Worm (Caenorhabditis elegans): Measurements from ENCODE around the gene ocr-3.
A peak's percentile ranks its signal among the peaks of the same experiment; 100 is the strongest.

The ocr-3 gene

DNA sequence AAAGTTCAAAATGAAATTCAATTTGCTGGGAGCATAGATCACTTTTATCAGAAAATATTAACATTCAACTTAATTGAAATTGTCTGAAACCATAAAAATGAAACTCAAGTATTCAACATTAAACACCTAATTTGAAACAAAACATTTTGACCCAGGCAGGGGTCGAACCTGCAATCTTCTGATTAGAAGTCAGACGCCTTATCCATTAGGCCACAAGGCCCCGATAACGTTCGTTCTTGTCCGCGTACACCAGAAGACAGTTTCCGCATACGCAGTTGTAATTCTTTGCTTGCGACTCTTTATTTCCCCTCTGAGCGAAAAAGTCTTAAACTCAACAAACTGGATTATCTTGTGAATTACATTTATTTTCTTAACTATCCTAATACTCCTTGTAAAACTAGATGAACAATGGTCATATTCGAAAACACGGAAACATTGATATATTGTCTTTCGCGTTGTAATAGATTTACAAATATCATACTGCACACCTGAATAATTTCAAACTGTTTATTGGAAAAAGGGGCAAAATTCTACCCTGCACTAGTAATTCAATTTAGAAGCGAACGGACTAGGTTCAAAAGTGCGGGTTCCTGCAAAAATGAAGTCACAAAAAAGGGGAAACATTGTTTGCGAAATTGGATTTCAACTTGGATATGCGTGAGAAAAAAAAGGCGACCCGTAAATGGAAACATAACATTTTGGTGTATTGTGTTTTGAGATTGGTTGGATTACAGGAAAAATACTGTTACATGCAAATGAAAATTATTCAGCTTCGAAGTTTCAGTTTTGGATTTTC is 21.9 kb upstream of the ocr-3 start (continued):
- no peak for TF ChIP-seq dpl-1 (GFP tag; optimal IDR thresholded peaks at IDR 0.05)
- TF ChIP-seq saeg-2 (GFP tag; IDR thresholded peaks at IDR 0.05) = no peak
- TF ChIP-seq lsy-2 (tag; optimal IDR thresholded peaks at IDR 0.05) = peak in 1 of 2 experiments; percentile 33
- TF ChIP-seq nhr-25 (tag; optimal IDR thresholded peaks at IDR 0.05; ENCODE audit: borderline replicate concordance, insufficient read depth) = no peak
- TF ChIP-seq duxl-1 (tag; optimal IDR thresholded peaks at IDR 0.05; ENCODE audit: poor library complexity) = peak; percentile 70
- no peak for TF ChIP-seq daf-12 (tag; optimal IDR thresholded peaks at IDR 0.05)
- TF ChIP-seq ZK337.2 (GFP tag; IDR thresholded peaks at IDR 0.05) = peak; percentile 48; the same call in 1 of the 2 replicates
- TF ChIP-seq zip-2 (tag; optimal IDR thresholded peaks at IDR 0.05) = peak; percentile 17
- TF ChIP-seq unc-62 (GFP tag; optimal IDR thresholded peaks at IDR 0.05 in 1 of 2) = no peak
- no peak for TF ChIP-seq unc-62 (tag; optimal IDR thresholded peaks at IDR 0.05)
- no peak for TF ChIP-seq hif-1 (tag; optimal IDR thresholded peaks at IDR 0.05)
- peak; percentile 75 for TF ChIP-seq F26F4.8 (GFP tag; conservative IDR thresholded peaks at IDR 0.05)
- TF ChIP-seq T20F7.1 (GFP tag; optimal IDR thresholded peaks at IDR 0.05) = no peak
- no peak for TF ChIP-seq spr-3 (GFP tag; optimal IDR thresholded peaks at IDR 0.05)
- no peak for TF ChIP-seq Y5F2A.4 (GFP tag; optimal IDR thresholded peaks at IDR 0.05)
- TF ChIP-seq tag-97 (GFP tag; IDR thresholded peaks at IDR 0.05) = no peak
- TF ChIP-seq fos-1 (tag; optimal IDR thresholded peaks at IDR 0.05) = no peak
- TF ChIP-seq D1046.2 (GFP tag; IDR thresholded peaks at IDR 0.05) = peak; percentile 76; the same call in 1 of the 2 replicates
- peak; percentile 83 for TF ChIP-seq dmd-8 (GFP tag; IDR thresholded peaks at IDR 0.05)
- TF ChIP-seq ceh-28 (tag; optimal IDR thresholded peaks at IDR 0.05) = no peak
- no peak for TF ChIP-seq nhr-6 (tag; optimal IDR thresholded peaks at IDR 0.05)
- TF ChIP-seq nhr-28 (tag; optimal IDR thresholded peaks at IDR 0.05) = no peak

DNA sequence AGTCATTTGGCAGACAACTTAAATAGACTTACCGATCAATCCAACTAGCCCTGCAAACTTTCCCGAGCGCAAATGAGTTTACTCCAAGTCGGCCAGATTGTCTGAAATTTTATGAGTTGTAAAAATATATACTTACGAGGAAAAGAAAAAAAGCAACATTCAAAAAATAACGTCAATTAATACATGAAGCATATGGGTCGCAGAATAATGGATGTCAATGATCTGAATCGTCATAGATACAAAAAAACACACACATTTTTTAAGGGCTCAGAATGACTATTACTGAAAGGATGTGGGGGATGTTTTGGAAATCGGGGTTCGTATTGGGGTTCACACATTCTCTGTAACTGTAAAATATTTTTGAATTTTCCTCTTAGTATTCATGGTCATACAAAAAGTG is 20.9 kb upstream of the ocr-3 start, which contains the start of gene unc-7:
Gene unc-7, minus strand, starts transcription at position 101 of the 400 bp plus-strand sequence.
- TF ChIP-seq unc-62 (GFP tag; optimal IDR thresholded peaks at IDR 0.05 in 1 of 2) = peak in 1 of 2 experiments; percentile 42
- TF ChIP-seq unc-62 (tag; optimal IDR thresholded peaks at IDR 0.05) = no peak
- no peak for TF ChIP-seq nhr-10 (tag; optimal IDR thresholded peaks at IDR 0.05)

ce11 chrX:15148389-15148788 is 20.1 kb upstream of the ocr-3 start:
- TF ChIP-seq ceh-20 (GFP tag; IDR thresholded peaks at IDR 0.05) (no peak), aha-1 (tag) (peak; percentile 90)

DNA sequence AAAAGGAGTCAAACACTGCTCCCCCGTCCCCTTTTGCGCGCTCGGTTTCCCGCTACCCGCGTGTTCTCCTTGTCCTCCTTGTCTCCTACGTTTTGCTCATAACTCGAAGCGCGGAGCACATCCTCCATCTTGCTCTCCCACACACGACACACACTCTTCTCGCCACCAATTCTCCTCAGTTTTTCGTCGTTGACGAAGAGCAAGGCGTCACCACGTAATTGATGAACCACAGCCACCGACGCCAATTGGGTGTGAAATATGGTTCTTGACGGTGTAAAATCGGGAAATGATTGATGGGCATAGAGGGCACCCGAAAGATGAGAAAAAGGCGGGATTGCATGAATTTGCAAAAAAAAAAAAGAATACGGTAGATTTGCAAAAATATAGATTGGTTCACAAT is 19.7 kb upstream of the ocr-3 start:
- TF ChIP-seq unc-62 (GFP tag; optimal IDR thresholded peaks at IDR 0.05 in 1 of 2) (peak in 1 of 2 experiments; percentile 97), unc-62 (tag; optimal IDR thresholded peaks at IDR 0.05) (no peak), nhr-77 (tag; optimal IDR thresholded peaks at IDR 0.05) (no peak), nhr-25 (tag; optimal IDR thresholded peaks at IDR 0.05; ENCODE audit: borderline replicate concordance, insufficient read depth) (no peak), aha-1 (tag) (peak; percentile 53), set-16 (GFP tag; IDR thresholded peaks at IDR 0.05) (peak; percentile 39)

DNA sequence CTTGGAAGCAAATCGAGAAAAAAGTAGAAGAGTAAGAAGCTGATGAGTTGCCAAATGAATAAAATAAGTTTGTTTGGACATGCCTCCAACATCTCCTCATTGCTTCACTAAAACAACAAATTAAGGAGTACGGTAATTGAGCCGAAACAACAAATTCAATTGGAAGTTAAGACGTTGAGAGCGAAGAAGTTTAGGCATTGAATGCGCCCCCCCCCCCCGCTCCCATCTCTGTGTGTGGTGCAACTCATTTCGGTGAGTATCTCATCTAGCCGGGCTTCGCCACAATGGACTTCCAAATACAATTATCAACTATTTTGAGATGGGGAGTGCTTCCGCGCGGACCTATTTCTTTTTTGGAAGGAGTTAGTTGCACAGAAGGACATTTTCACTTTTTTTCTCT is 13.5 kb upstream of the ocr-3 start:
- TF ChIP-seq aha-1 (tag) (peak; percentile 68), nhr-76 (tag; optimal IDR thresholded peaks at IDR 0.05) (no peak), mdt-29 (GFP tag; IDR thresholded peaks at IDR 0.05) (no peak)

DNA sequence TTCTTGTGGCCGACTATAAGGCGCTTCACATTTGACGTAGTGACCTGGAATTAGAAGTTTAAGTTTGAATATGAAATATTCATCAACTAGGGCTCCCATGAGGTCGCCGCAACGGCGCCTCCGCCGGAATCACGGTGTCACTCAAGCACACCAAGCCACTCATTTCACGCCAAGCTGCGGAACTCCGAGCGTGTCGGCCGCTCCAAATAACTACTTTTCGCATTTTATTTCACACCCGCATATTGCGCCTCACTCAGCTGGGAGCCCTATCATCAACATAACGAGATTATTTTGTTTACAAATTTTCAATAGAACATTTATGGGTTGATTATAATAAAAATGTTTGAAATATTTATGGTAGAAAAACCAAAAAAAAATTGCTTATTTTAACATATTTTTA is 10.7 kb upstream of the ocr-3 start:
- TF ChIP-seq hmg-1.1 (GFP tag; IDR thresholded peaks at IDR 0.05) = no peak
- TF ChIP-seq snpc-1.2 (GFP tag; IDR thresholded peaks at IDR 0.05) = peak; percentile 34; the same call in 1 of the 2 replicates

All from whole organism, L4 larva.